Worm (Caenorhabditis elegans): ENCODE data around the gene ZK381.2.

DNA sequence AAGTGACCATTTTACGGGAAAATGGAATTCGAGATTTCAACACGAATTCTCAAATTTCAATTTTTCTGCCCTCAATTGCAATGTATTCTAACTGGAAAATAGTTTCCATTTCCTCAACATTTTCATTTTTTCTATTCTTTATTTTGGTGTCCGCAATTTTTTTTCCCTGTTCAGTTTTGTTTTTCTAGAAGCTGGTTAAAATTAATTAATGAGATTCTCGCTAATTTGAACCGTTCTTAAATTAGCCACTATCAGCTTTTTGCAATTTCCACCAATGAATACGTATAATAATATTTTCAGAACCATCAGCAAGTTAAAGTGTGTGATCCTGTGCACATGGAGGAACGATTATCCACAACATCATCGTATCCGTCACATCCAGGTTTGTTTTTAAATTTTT is 8.0 kb upstream of the ZK381.2 start, which contains the start of gene jnk-1:
- no peak for TF ChIP-seq bed-3 (GFP tag; optimal IDR thresholded peaks at IDR 0.05)
- no peak for TF ChIP-seq mab-5 (tag; optimal IDR thresholded peaks at IDR 0.05)
- no peak for TF ChIP-seq lsy-2 (tag; optimal IDR thresholded peaks at IDR 0.05)

All from whole organism, mixed stage, embryonic.